Worm (Caenorhabditis elegans): ENCODE data around the gene asm-2.

- TF ChIP-seq mdl-1 (tag; optimal IDR thresholded peaks at IDR 0.05) (peak in 1 of 2 experiments; percentile 13), nhr-11 (tag; optimal IDR thresholded peaks at IDR 0.05) (no peak), nhr-237 (tag; optimal IDR thresholded peaks at IDR 0.05) (no peak), ceh-20 (GFP tag; IDR thresholded peaks at IDR 0.05) (no peak)
These were observed 15.4 kb upstream of the asm-2 start, which contains the start of gene aco-1 for ce11 chrX:11339375-11339924.
